Fruit fly (Drosophila melanogaster) whole organism, embryonic: ENCODE data around the gene CG6153.

Source experiments
- CG12299 ChIP-seq: fragments of 200-800 bp; sonication (Bioruptor generic); optimal IDR thresholded peaks from 2 replicates; lab custom pipeline; 2018; ENCODE audit warnings: missing biosample characterization, mild to moderate bottlenecking, missing genetic modification characterization
- CG12391 ChIP-seq: fragments of 200-800 bp; sonication (Bioruptor generic); optimal IDR thresholded peaks from 3 replicates; lab custom pipeline; 2018; ENCODE audit warnings: missing biosample characterization, mild to moderate bottlenecking, missing genetic modification characterization, moderate library complexity
- CG7357 ChIP-seq: fragments of 200-800 bp; sonication (Bioruptor generic); IDR thresholded peaks from 3 replicates; pipeline ENCODE4 v1.3.6; 2022; ENCODE audit warnings: missing biosample characterization, missing genetic modification characterization
- CG8944 ChIP-seq: fragments of 200-800 bp; sonication (Bioruptor generic); optimal IDR thresholded peaks from 3 replicates; lab custom pipeline; 2016; ENCODE audit warnings: missing biosample characterization, missing genetic modification characterization
- fu2 ChIP-seq: fragments of 200-800 bp; sonication (Bioruptor generic); optimal IDR thresholded peaks from 2 replicates; lab custom pipeline; 2016; ENCODE audit warnings: missing biosample characterization, missing genetic modification characterization
- gsb-n ChIP-seq: fragments of 200-800 bp; sonication (Bioruptor generic); optimal IDR thresholded peaks from 3 replicates; lab custom pipeline; 2018; ENCODE audit warnings: missing biosample characterization, mild to moderate bottlenecking, missing genetic modification characterization
- lov ChIP-seq, 2 experiments: fragments of 200-800 bp in 1 of 2; fragments of >200 bp in 1 of 2; sonication (Bioruptor generic) in 1 of 2; IDR thresholded peaks in 1 of 2; optimal IDR thresholded peaks in 1 of 2; 2 replicates in 1 of 2; 3 replicates in 1 of 2; pipeline versions ENCODE4 v1.3.6 to Lab custom; 2017 to 2022; ENCODE audit warnings: missing biosample characterization in 1 of 2, missing genetic modification characterization in 1 of 2
- sqz ChIP-seq: fragments of 200-800 bp; sonication (Bioruptor generic); optimal IDR thresholded peaks from 3 replicates; lab custom pipeline; 2018; ENCODE audit warnings: missing biosample characterization, mild to moderate bottlenecking, missing genetic modification characterization

DNA sequence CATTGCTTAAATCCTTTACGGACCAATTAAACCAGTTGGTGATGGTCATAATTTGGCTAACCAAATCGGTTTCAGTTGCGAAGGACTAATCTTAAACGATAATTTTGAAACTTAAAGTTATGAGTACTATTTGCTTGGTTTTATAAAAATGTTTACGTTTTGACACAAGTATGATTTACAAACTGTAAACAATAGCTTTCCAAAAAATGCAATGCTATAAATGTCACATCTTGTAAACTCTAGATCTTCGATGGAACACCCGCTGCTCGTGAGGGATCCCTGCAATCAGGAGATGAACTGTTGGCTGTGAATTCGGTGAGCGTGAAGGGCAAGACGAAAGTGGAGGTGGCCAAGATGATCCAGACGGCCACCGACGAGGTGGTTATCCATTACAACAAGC is 4.4 kb downstream of the CG6153 start, which contains the start of gene CG5781:
- TF ChIP-seq CG8944 (GFP tag; lab: Kevin White, UChicago) (no peak), fu2 (GFP tag; lab: Kevin White, UChicago) (no peak), CG12391 (tag; lab: Kevin White, UChicago) (no peak), CG12299 (tag; lab: Kevin White, UChicago) (no peak), gsb-n (tag; lab: Kevin White, UChicago) (no peak), CG7357 (GFP tag; lab: Robert Waterston, UW) (no peak), sqz (GFP tag; lab: Kevin White, UChicago) (no peak), lov (optimal IDR thresholded peaks at IDR 0.05; lab: Kevin White, UChicago) (no peak), lov (GFP tag; IDR thresholded peaks at IDR 0.05; lab: Robert Waterston, UW) (no peak)
